Fruit fly (Drosophila melanogaster): ENCODE measurements around the gene CCT1.

The CCT1 gene

dm6 chr3R:22492767-22493166 lies 1.5 kb upstream of the CCT1 start, which contains the start of gene tHMG2 (continued):
- no peak for TF ChIP-seq CG12104 (GFP tag; optimal IDR thresholded peaks at IDR 0.05)
- peak; percentile 55 for TF ChIP-seq gfzf (GFP tag; optimal IDR thresholded peaks at IDR 0.05)
- TF ChIP-seq CG7928 (GFP tag; optimal IDR thresholded peaks at IDR 0.05): peak; percentile 83
- no peak for TF ChIP-seq CG17328 (GFP tag; IDR thresholded peaks at IDR 0.05)
- TF ChIP-seq Dp (GFP tag; optimal IDR thresholded peaks at IDR 0.05): peak; percentile 53
- TF ChIP-seq CG4617 (GFP tag; optimal IDR thresholded peaks at IDR 0.05; ENCODE audit: borderline replicate concordance): no peak
- peak; percentile 27; the same call in 1 of the 2 replicates for TF ChIP-seq amos (GFP tag; IDR thresholded peaks at IDR 0.05; ENCODE audit: partially characterized antibody)
- no peak for TF ChIP-seq dimm (GFP tag; IDR thresholded peaks at IDR 0.05)
- 0 out of 2 replicates have a peak, but pooled peaks have one; percentile 26 for TF ChIP-seq hbn (GFP tag; IDR thresholded peaks at IDR 0.05; ENCODE audit: partially characterized antibody)
- no peak for TF ChIP-seq CG7556 (GFP tag; optimal IDR thresholded peaks at IDR 0.05)
- TF ChIP-seq CG7987 (GFP tag; optimal IDR thresholded peaks at IDR 0.05): no peak
- no peak for TF ChIP-seq CG15073 (GFP tag; optimal IDR thresholded peaks at IDR 0.05)
- peak; percentile 56 for TF ChIP-seq E2f2 (GFP tag; IDR thresholded peaks at IDR 0.05)
- no peak for TF ChIP-seq gcm (GFP tag; optimal IDR thresholded peaks at IDR 0.05)
- no peak for TF ChIP-seq Nf-YA (GFP tag; IDR thresholded peaks at IDR 0.05)
- TF ChIP-seq Oaz (GFP tag; IDR thresholded peaks at IDR 0.05): no peak
- no peak for TF ChIP-seq chn (GFP tag; optimal IDR thresholded peaks at IDR 0.05)
- no peak for TF ChIP-seq Dek (tag; optimal IDR thresholded peaks at IDR 0.05)
- TF ChIP-seq CG42726 (GFP tag; IDR thresholded peaks at IDR 0.05; ENCODE audit: partially characterized antibody): no peak
- no peak for TF ChIP-seq CG9727 (GFP tag; optimal IDR thresholded peaks at IDR 0.05)
- no peak for TF ChIP-seq CG17385 (GFP tag; optimal IDR thresholded peaks at IDR 0.05)
- peak; percentile 76 for TF ChIP-seq CG6689 (GFP tag; IDR thresholded peaks at IDR 0.05)
- peak; percentile 66 for TF ChIP-seq Dref (GFP tag; IDR thresholded peaks at IDR 0.05)
- TF ChIP-seq h (optimal IDR thresholded peaks at IDR 0.05): no peak
- peak; percentile 18; the same call in 1 of the 4 replicates for TF ChIP-seq Dll (GFP tag; IDR thresholded peaks at IDR 0.05; ENCODE audit: partially characterized antibody)
- TF ChIP-seq dmrt11E (tag; optimal IDR thresholded peaks at IDR 0.05): no peak
- no peak for TF ChIP-seq CG7372 (GFP tag; IDR thresholded peaks at IDR 0.05)
- TF ChIP-seq nerfin-1 (tag; optimal IDR thresholded peaks at IDR 0.05): no peak
- TF ChIP-seq CG1647 (GFP tag; optimal IDR thresholded peaks at IDR 0.05): no peak
- TF ChIP-seq luna (GFP tag; optimal IDR thresholded peaks at IDR 0.05): no peak
- no peak for TF ChIP-seq bab2 (GFP tag; optimal IDR thresholded peaks at IDR 0.05)
- no peak for TF ChIP-seq pfk (GFP tag; optimal IDR thresholded peaks at IDR 0.05)
- TF ChIP-seq CG1024 (GFP tag; IDR thresholded peaks at IDR 0.05): no peak
- peak; percentile 41 for TF ChIP-seq sens (GFP tag)
- TF ChIP-seq knrl (GFP tag; IDR thresholded peaks at IDR 0.05; ENCODE audit: partially characterized antibody): no peak
- TF ChIP-seq gem (tag; optimal IDR thresholded peaks at IDR 0.05): no peak
- no peak for TF ChIP-seq CG10274 (GFP tag; optimal IDR thresholded peaks at IDR 0.05)
- no peak for TF ChIP-seq rib (GFP tag; IDR thresholded peaks at IDR 0.05)
- 0 out of 2 replicates have a peak, but pooled peaks have one; percentile 28 for TF ChIP-seq unc-4 (GFP tag; IDR thresholded peaks at IDR 0.05; ENCODE audit: partially characterized antibody)
- TF ChIP-seq Sry-δ (GFP tag; optimal IDR thresholded peaks at IDR 0.05): peak; percentile 36
- no peak for TF ChIP-seq CG4424 (GFP tag; optimal IDR thresholded peaks at IDR 0.05)
- TF ChIP-seq z (GFP tag; IDR thresholded peaks at IDR 0.05): no peak
- no peak for TF ChIP-seq CG30403 (GFP tag; optimal IDR thresholded peaks at IDR 0.05)
- TF ChIP-seq wek (GFP tag; optimal IDR thresholded peaks at IDR 0.05): no peak
- TF ChIP-seq peb (GFP tag; IDR thresholded peaks at IDR 0.05): no peak
- TF ChIP-seq CG13287 (GFP tag; IDR thresholded peaks at IDR 0.05; ENCODE audit: partially characterized antibody): peak; percentile 40; the same call in 1 of the 2 replicates
- no peak for TF ChIP-seq Rfx (GFP tag; IDR thresholded peaks at IDR 0.05)
- no peak for TF ChIP-seq CG11093 (GFP tag; IDR thresholded peaks at IDR 0.05)
- peak; percentile 19; the same call in 1 of the 3 replicates for TF ChIP-seq row (GFP tag; IDR thresholded peaks at IDR 0.05)
- TF ChIP-seq ind (GFP tag; optimal IDR thresholded peaks at IDR 0.05): no peak
- TF ChIP-seq CG17829 (tag; optimal IDR thresholded peaks at IDR 0.05): no peak
- no peak for TF ChIP-seq CG6654 (GFP tag; optimal IDR thresholded peaks at IDR 0.05)
